Worm (Caenorhabditis elegans) whole organism, L3 larva: ENCODE measurements around the gene ugt-61.

ENCODE experiments used
- ZK546.5 ChIP-seq: sonication (generic microtip); optimal IDR thresholded peaks from 2 replicates; lab custom pipeline; 2017; ENCODE audit warnings: missing biosample characterization, missing genetic modification characterization
- aly-2 ChIP-seq: fragments of 150-350 bp; optimal IDR thresholded peaks from 2 replicates; lab custom pipeline; 2014; ENCODE audit warnings: missing biosample characterization, missing genetic modification characterization
- ama-1 ChIP-seq: fragments of 150-350 bp; optimal IDR thresholded peaks from 2 replicates; lab custom pipeline; 2018
- ceh-16 ChIP-seq: sonication (generic microtip); optimal IDR thresholded peaks from 2 replicates; lab custom pipeline; 2017; ENCODE audit warnings: missing biosample characterization, missing genetic modification characterization
- ceh-82 ChIP-seq: fragments of 150-350 bp; optimal IDR thresholded peaks from 2 replicates; lab custom pipeline; 2014; ENCODE audit warnings: missing biosample characterization, missing genetic modification characterization
- ceh-9 ChIP-seq: sonication (generic microtip); optimal IDR thresholded peaks from 2 replicates; lab custom pipeline; 2018; ENCODE audit warnings: missing biosample characterization, missing genetic modification characterization
- egl-27 ChIP-seq: sonication (generic microtip); optimal IDR thresholded peaks from 4 replicates; lab custom pipeline; 2017; ENCODE audit warnings: missing biosample characterization, missing genetic modification reagents, missing genetic modification characterization
- egl-5 ChIP-seq: fragments of 150-350 bp; optimal IDR thresholded peaks from 2 replicates; lab custom pipeline; 2017; ENCODE audit warnings: missing biosample characterization, missing genetic modification reagents, missing genetic modification characterization, inconsistent platforms
- elt-1 ChIP-seq: fragments of 150-350 bp; optimal IDR thresholded peaks from 2 replicates; lab custom pipeline; 2014; ENCODE audit warnings: missing biosample characterization, missing genetic modification characterization
- elt-2 ChIP-seq: sonication (generic microtip); optimal IDR thresholded peaks from 2 replicates; lab custom pipeline; 2016; ENCODE audit warnings: missing genetic modification reagents, mild to moderate bottlenecking, missing genetic modification characterization, missing compliant biosample characterization
- elt-3 ChIP-seq, 3 experiments: fragments of 150-350 bp in 1 of 3; sonication (generic microtip) in 2 of 3; optimal IDR thresholded peaks; 2 replicates in 2 of 3; 4 replicates in 1 of 3; lab custom pipeline; 2014 to 2017; ENCODE audit warnings: missing biosample characterization in 3 of 3, missing genetic modification characterization in 3 of 3
- eor-1 ChIP-seq, 2 experiments: fragments of 150-350 bp; optimal IDR thresholded peaks; 2 replicates each; lab custom pipeline; 2014 to 2018; ENCODE audit warnings: missing biosample characterization in 2 of 2, missing genetic modification characterization in 2 of 2
- fkh-10 ChIP-seq: sonication (generic microtip); optimal IDR thresholded peaks from 2 replicates; lab custom pipeline; 2017; ENCODE audit warnings: missing biosample characterization, missing genetic modification reagents, missing genetic modification characterization
- fkh-2 ChIP-seq: fragments of 150-350 bp; optimal IDR thresholded peaks from 2 replicates; lab custom pipeline; 2014; ENCODE audit warnings: missing biosample characterization, missing genetic modification reagents, missing genetic modification characterization
- fos-1 ChIP-seq: fragments of 150-350 bp; optimal IDR thresholded peaks from 2 replicates; lab custom pipeline; 2014; ENCODE audit warnings: missing biosample characterization, missing genetic modification characterization
- hmg-11 ChIP-seq: sonication (generic microtip); optimal IDR thresholded peaks from 2 replicates; lab custom pipeline; 2016; ENCODE audit warnings: missing genetic modification characterization, missing compliant biosample characterization
- jun-1 ChIP-seq: fragments of 150-350 bp; optimal IDR thresholded peaks from 2 replicates; lab custom pipeline; 2014; ENCODE audit warnings: missing biosample characterization, missing genetic modification reagents, missing genetic modification characterization
- lin-39 ChIP-seq: fragments of 150-350 bp; optimal IDR thresholded peaks from 2 replicates; lab custom pipeline; 2018; ENCODE audit warnings: missing biosample characterization, missing genetic modification reagents, missing genetic modification characterization
- lsy-12 ChIP-seq: sonication (generic microtip); optimal IDR thresholded peaks from 2 replicates; lab custom pipeline; 2016; ENCODE audit warnings: mild to moderate bottlenecking, missing genetic modification characterization, missing compliant biosample characterization
- mdl-1 ChIP-seq: fragments of 150-350 bp; optimal IDR thresholded peaks from 2 replicates; lab custom pipeline; 2014; ENCODE audit warnings: missing biosample characterization, missing genetic modification characterization
- nfya-1 ChIP-seq: sonication (generic microtip); optimal IDR thresholded peaks from 2 replicates; lab custom pipeline; 2017; ENCODE audit warnings: missing genetic modification characterization, mild to moderate bottlenecking, missing compliant biosample characterization, antibody characterized with exemption, moderate library complexity; ENCODE audit not compliant: insufficient read depth
- nhr-11 ChIP-seq: fragments of 150-350 bp; optimal IDR thresholded peaks from 2 replicates; lab custom pipeline; 2014; ENCODE audit warnings: missing biosample characterization, missing genetic modification characterization
- nhr-237 ChIP-seq: fragments of 150-350 bp; optimal IDR thresholded peaks from 2 replicates; lab custom pipeline; 2014; ENCODE audit warnings: missing biosample characterization, missing genetic modification characterization
- nhr-25 ChIP-seq: sonication (generic microtip); optimal IDR thresholded peaks from 2 replicates; lab custom pipeline; 2017; ENCODE audit warnings: missing biosample characterization, missing genetic modification characterization
- nhr-67 ChIP-seq: fragments of 150-350 bp; optimal IDR thresholded peaks from 2 replicates; lab custom pipeline; 2014; ENCODE audit warnings: missing biosample characterization, missing genetic modification characterization
- nhr-76 ChIP-seq: fragments of 150-350 bp; sonication (generic microtip); optimal IDR thresholded peaks from 5 replicates; lab custom pipeline; 2014; ENCODE audit warnings: missing biosample characterization, missing genetic modification characterization
- pha-4 ChIP-seq: fragments of 150-350 bp; optimal IDR thresholded peaks from 2 replicates; lab custom pipeline; 2014; ENCODE audit warnings: missing biosample characterization, missing genetic modification reagents, missing genetic modification characterization
- pqm-1 ChIP-seq: fragments of 150-350 bp; optimal IDR thresholded peaks from 2 replicates; lab custom pipeline; 2017; ENCODE audit warnings: missing biosample characterization, missing genetic modification characterization, inconsistent platforms
- sea-2 ChIP-seq: fragments of 150-350 bp; sonication (generic microtip); optimal IDR thresholded peaks from 4 replicates; lab custom pipeline; 2014; ENCODE audit warnings: missing biosample characterization, missing genetic modification reagents, missing genetic modification characterization
- skn-1 ChIP-seq: fragments of 150-350 bp; optimal IDR thresholded peaks from 2 replicates; lab custom pipeline; 2014; ENCODE audit warnings: missing biosample characterization, missing genetic modification characterization
- snpc-4 ChIP-seq: fragments of 150-350 bp; optimal IDR thresholded peaks from 2 replicates; lab custom pipeline; 2014; ENCODE audit warnings: missing biosample characterization, missing genetic modification characterization
- tbx-2 ChIP-seq: sonication (generic microtip); optimal IDR thresholded peaks from 2 replicates; lab custom pipeline; 2016; ENCODE audit warnings: mild to moderate bottlenecking, missing genetic modification characterization, missing compliant biosample characterization
- unc-62 ChIP-seq: fragments of 150-350 bp; sonication (generic microtip); optimal IDR thresholded peaks from 4 replicates; lab custom pipeline; 2014; ENCODE audit warnings: missing biosample characterization, missing genetic modification reagents, missing genetic modification characterization
- zag-1 ChIP-seq: fragments of 150-350 bp; optimal IDR thresholded peaks from 2 replicates; lab custom pipeline; 2014; ENCODE audit warnings: missing biosample characterization, missing genetic modification characterization
- ztf-4 ChIP-seq: fragments of 150-350 bp; optimal IDR thresholded peaks from 2 replicates; lab custom pipeline; 2014; ENCODE audit warnings: missing biosample characterization, missing genetic modification characterization

Gene ugt-61

DNA sequence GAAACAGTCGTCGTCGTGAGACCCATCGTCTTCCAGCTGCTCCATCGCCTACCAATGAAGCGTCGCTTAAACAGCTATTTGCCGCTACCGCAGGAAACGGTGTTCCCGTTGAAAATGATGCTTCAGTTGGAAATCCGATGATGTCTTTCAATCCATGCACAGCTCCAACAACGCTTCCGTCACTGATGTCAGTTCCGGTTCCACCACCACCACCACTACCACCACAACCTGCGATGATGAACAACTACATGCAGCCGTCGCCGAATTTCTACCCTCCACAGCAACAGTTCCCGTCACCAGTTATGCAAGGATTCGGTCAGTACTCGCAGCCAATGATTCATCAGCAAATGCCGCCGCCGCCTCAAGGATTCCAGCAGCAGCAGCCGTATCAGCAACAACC lies 8.3 kb upstream of the ugt-61 start:
- TF ChIP-seq skn-1 (tag; lab: Kevin White, UChicago): no peak
- no peak for TF ChIP-seq ceh-82 (tag; lab: Kevin White, UChicago)
- no peak for TF ChIP-seq ztf-4 (tag; lab: Kevin White, UChicago)
- TF ChIP-seq unc-62 (GFP tag; lab: Kevin White, UChicago): no peak
- no peak for TF ChIP-seq egl-27 (tag; lab: Kevin White, UChicago)
- no peak for TF ChIP-seq zag-1 (tag; lab: Kevin White, UChicago)
- no peak for TF ChIP-seq nhr-237 (tag; lab: Kevin White, UChicago)
- no peak for TF ChIP-seq fkh-2 (tag; lab: Kevin White, UChicago)
- no peak for TF ChIP-seq ceh-9 (tag; lab: Kevin White, UChicago)
- TF ChIP-seq eor-1 (tag; optimal IDR thresholded peaks at IDR 0.05; lab: Kevin White, UChicago): no peak
- no peak for TF ChIP-seq lin-39 (tag; lab: Kevin White, UChicago)
- TF ChIP-seq ama-1 (lab: Kevin White, UChicago): no peak
- no peak for TF ChIP-seq nhr-11
- no peak for TF ChIP-seq elt-3 (tag; optimal IDR thresholded peaks at IDR 0.05; lab: Kevin White, UChicago)

DNA sequence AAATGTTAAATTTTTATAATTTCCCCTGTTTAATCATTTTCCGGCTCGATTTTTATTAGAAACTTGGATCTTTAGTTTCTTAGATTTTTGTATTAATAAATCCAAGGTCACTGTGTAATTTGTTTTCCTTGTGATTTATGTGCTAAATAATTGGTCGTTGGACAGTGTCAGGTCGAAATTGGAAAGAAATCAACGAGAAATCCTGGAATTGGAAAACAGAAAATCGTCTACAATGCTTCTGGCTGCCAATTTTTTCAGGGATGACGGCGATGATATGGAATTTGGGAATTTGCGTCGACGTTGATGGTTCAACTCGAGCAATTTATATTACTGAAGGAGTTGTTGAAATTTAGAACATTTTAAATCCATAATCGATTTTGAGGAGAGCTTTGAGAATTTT lies 7.6 kb upstream of the ugt-61 start:
- no peak for TF ChIP-seq skn-1 (tag; lab: Kevin White, UChicago)
- TF ChIP-seq lsy-12: no peak
- no peak for TF ChIP-seq pqm-1 (tag; lab: Kevin White, UChicago)
- no peak for TF ChIP-seq ceh-9 (tag; lab: Kevin White, UChicago)
- no peak for TF ChIP-seq eor-1 (tag; optimal IDR thresholded peaks at IDR 0.05; lab: Kevin White, UChicago)
- no peak for TF ChIP-seq pha-4 (tag; lab: Kevin White, UChicago)
- TF ChIP-seq elt-3 (tag; optimal IDR thresholded peaks at IDR 0.05; lab: Kevin White, UChicago): no peak
- no peak for TF ChIP-seq nhr-76 (tag; lab: Kevin White, UChicago)
- no peak for TF ChIP-seq ama-1 (lab: Kevin White, UChicago)
- TF ChIP-seq ZK546.5 (tag; lab: Kevin White, UChicago): no peak
- no peak for TF ChIP-seq mdl-1 (tag; lab: Kevin White, UChicago)
- no peak for TF ChIP-seq fkh-2 (tag; lab: Kevin White, UChicago)
- TF ChIP-seq ztf-4 (tag; lab: Kevin White, UChicago): no peak

- TF ChIP-seq tbx-2 (tag; lab: Kevin White, UChicago) (no peak), eor-1 (tag; optimal IDR thresholded peaks at IDR 0.05; lab: Kevin White, UChicago) (no peak), jun-1 (tag; lab: Kevin White, UChicago) (peak; percentile 4), pqm-1 (tag; lab: Kevin White, UChicago) (peak; percentile 50), elt-2 (tag; lab: Kevin White, UChicago) (peak; percentile 90), snpc-4 (tag; lab: Kevin White, UChicago) (no peak)
Observed at ce11 chrV:4737727-4738126, 4.5 kb upstream of the ugt-61 start, which contains the start of gene F39G3.2. F39G3.2 (plus strand) TSS chrV:4737831.

DNA sequence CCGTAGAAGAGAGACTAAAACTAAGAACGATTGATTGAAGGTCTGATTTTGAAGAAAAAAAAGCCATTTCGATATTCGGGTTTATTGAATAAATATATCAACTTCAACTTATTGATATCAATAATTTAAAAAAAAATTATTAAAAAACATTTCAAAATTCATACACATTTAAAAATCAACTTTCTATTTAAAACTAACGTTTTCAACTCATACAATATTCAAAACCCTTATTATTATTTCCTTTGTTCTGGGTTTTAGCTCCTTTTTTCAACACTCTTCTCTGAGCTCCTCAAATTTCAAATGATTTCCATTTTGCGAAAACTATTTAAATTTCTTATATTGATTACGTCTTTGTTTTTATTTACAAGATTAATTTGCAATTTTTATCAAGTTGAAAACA lies 3.0 kb downstream of the ugt-61 start, which contains the start of gene C18G1.7:
Gene C18G1.7, plus strand, starts transcription at position 301 of the 400 bp plus-strand sequence.
- TF ChIP-seq fkh-10 (no peak), ZK546.5 (tag; lab: Kevin White, UChicago) (no peak), ztf-4 (tag; lab: Kevin White, UChicago) (no peak), nhr-237 (tag; lab: Kevin White, UChicago) (no peak)

ce11 chrV:4750294-4750693 lies 8.1 kb downstream of the ugt-61 start, which contains the start of gene C18G1.6:
C18G1.6 (plus strand) TSS chrV:4750594.
- TF ChIP-seq elt-2 (tag; lab: Kevin White, UChicago) (no peak), fos-1 (no peak), sea-2 (no peak), nhr-67 (tag; lab: Kevin White, UChicago) (no peak), lsy-12 (no peak), pha-4 (tag; lab: Kevin White, UChicago) (no peak), nfya-1 (tag; lab: Kevin White, UChicago) (no peak)
- TF ChIP-seq, all 47 proteins: peak for 0

DNA sequence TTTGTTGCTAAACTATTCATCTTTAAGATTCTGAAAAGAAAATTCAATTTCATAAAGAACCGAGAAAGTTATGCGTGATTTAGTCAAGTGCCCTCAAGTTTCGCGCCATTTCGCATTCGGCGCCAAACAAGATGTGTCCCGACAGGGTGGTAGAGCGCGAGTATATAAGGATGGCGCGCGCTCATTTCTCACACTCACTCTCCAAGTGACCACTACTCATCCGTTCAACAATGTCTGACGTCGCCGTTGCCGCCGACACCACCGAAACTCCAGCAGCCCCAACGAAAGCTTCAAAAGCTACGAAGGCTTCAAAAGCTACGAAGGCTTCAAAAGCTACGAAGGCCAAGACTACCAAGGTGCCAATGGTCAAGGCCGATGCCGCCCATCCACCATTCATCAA lies 11.9 kb downstream of the ugt-61 start, which contains the start of gene hil-4:
Gene hil-4, plus strand, starts transcription at position 191 of the 400 bp plus-strand sequence.
- TF ChIP-seq aly-2 (no peak), lin-39 (tag; lab: Kevin White, UChicago) (no peak), nhr-11 (no peak), zag-1 (tag; lab: Kevin White, UChicago) (no peak), egl-5 (no peak), ceh-16 (tag; lab: Kevin White, UChicago) (no peak), nhr-25 (tag; lab: Kevin White, UChicago) (no peak), ama-1 (lab: Kevin White, UChicago) (no peak), elt-3 (tag; optimal IDR thresholded peaks at IDR 0.05; lab: Kevin White, UChicago) (no peak), sea-2 (no peak), elt-1 (tag; lab: Kevin White, UChicago) (no peak), egl-27 (tag; lab: Kevin White, UChicago) (no peak), eor-1 (tag; optimal IDR thresholded peaks at IDR 0.05; lab: Kevin White, UChicago) (no peak), ztf-4 (tag; lab: Kevin White, UChicago) (no peak), unc-62 (GFP tag; lab: Kevin White, UChicago) (no peak), ceh-9 (tag; lab: Kevin White, UChicago) (no peak), hmg-11 (no peak), fos-1 (no peak)
- TF ChIP-seq, all 47 proteins: peak for 0
